Fruit fly (Drosophila melanogaster) whole organism, embryonic: ENCODE data around the gene Hph.

Experiments
- ATbp ChIP-seq: fragments of 200-800 bp; sonication (Bioruptor generic); optimal IDR thresholded peaks from 2 replicates; lab custom pipeline; 2017; ENCODE audit warnings: missing biosample characterization, mild to moderate bottlenecking, missing genetic modification characterization, missing genetic modification reagents
- Bgb ChIP-seq: fragments of 200-800 bp; sonication (Bioruptor generic); IDR thresholded peaks from 2 replicates; pipeline ENCODE4 v1.3.6; 2022; ENCODE audit warnings: missing biosample characterization, missing genetic modification characterization; ENCODE audit not compliant: partially characterized antibody
- BtbVII ChIP-seq: fragments of 200-800 bp; sonication (Bioruptor generic); optimal IDR thresholded peaks from 3 replicates; lab custom pipeline; 2017; ENCODE audit warnings: missing biosample characterization, mild to moderate bottlenecking, missing genetic modification characterization
- CG10543 ChIP-seq: fragments of 200-800 bp; sonication (Bioruptor generic); optimal IDR thresholded peaks from 3 replicates; lab custom pipeline; 2017; ENCODE audit warnings: missing biosample characterization, mild to moderate bottlenecking, missing genetic modification characterization, moderate library complexity
- CG12071 ChIP-seq: fragments of 200-800 bp; sonication (Bioruptor generic); optimal IDR thresholded peaks from 3 replicates; lab custom pipeline; 2018; ENCODE audit warnings: missing biosample characterization, mild to moderate bottlenecking, missing genetic modification characterization
- CG12299 ChIP-seq: fragments of 200-800 bp; sonication (Bioruptor generic); optimal IDR thresholded peaks from 2 replicates; lab custom pipeline; 2018; ENCODE audit warnings: missing biosample characterization, mild to moderate bottlenecking, missing genetic modification characterization
- CG13424 ChIP-seq: fragments of 200-800 bp; sonication (Bioruptor generic); optimal IDR thresholded peaks from 2 replicates; lab custom pipeline; 2019; ENCODE audit warnings: missing biosample characterization, mild to moderate bottlenecking, missing genetic modification characterization, moderate library complexity
- CG13775 ChIP-seq: fragments of 200-800 bp; sonication (Bioruptor generic); optimal IDR thresholded peaks from 3 replicates; lab custom pipeline; 2017; ENCODE audit warnings: missing biosample characterization, mild to moderate bottlenecking, missing genetic modification characterization
- CG14965 ChIP-seq: fragments of 200-800 bp; sonication (Bioruptor generic); optimal IDR thresholded peaks from 2 replicates; lab custom pipeline; 2016; ENCODE audit warnings: missing biosample characterization, missing genetic modification characterization, borderline replicate concordance
- CG17359 ChIP-seq: fragments of 200-800 bp; sonication (Bioruptor generic); optimal IDR thresholded peaks from 3 replicates; lab custom pipeline; 2018; ENCODE audit warnings: missing biosample characterization, mild to moderate bottlenecking, missing genetic modification characterization, moderate library complexity
- CG17385 ChIP-seq: fragments of 200-800 bp; sonication (Bioruptor generic); optimal IDR thresholded peaks from 3 replicates; lab custom pipeline; 2018; ENCODE audit warnings: missing biosample characterization, mild to moderate bottlenecking, missing genetic modification characterization
- CG18764 ChIP-seq: fragments of 200-800 bp; sonication (Bioruptor generic); optimal IDR thresholded peaks from 3 replicates; lab custom pipeline; 2016; ENCODE audit warnings: missing biosample characterization, missing genetic modification characterization
- CG32532 ChIP-seq: fragments of 200-800 bp; sonication (Bioruptor generic); IDR thresholded peaks from 2 replicates; pipeline ENCODE4 v1.3.6; 2022; ENCODE audit warnings: missing biosample characterization, missing genetic modification characterization
- CG34224 ChIP-seq: fragments of 200-800 bp; sonication (Bioruptor generic); IDR thresholded peaks from 3 replicates; pipeline ENCODE4 v1.3.6; 2022; ENCODE audit warnings: missing biosample characterization, missing genetic modification characterization; ENCODE audit not compliant: partially characterized antibody
- CG6683 ChIP-seq: fragments of 200-800 bp; sonication (Bioruptor generic); optimal IDR thresholded peaks from 2 replicates; lab custom pipeline; 2017; ENCODE audit warnings: missing biosample characterization, mild to moderate bottlenecking, missing genetic modification characterization, missing genetic modification reagents
- CG9437 ChIP-seq: fragments of 200-800 bp; sonication (Bioruptor generic); optimal IDR thresholded peaks from 2 replicates; lab custom pipeline; 2018; ENCODE audit warnings: missing biosample characterization, mild to moderate bottlenecking, missing genetic modification characterization
- CG9797 ChIP-seq: fragments of 200-800 bp; sonication (Bioruptor generic); optimal IDR thresholded peaks from 3 replicates; lab custom pipeline; 2018; ENCODE audit warnings: missing biosample characterization, mild to moderate bottlenecking, missing genetic modification characterization
- CG9876 ChIP-seq: fragments of 200-800 bp; sonication (Bioruptor generic); optimal IDR thresholded peaks from 2 replicates; lab custom pipeline; 2016; ENCODE audit warnings: missing biosample characterization, missing genetic modification characterization
- D19B ChIP-seq: fragments of 200-800 bp; sonication (Bioruptor generic); optimal IDR thresholded peaks from 2 replicates; lab custom pipeline; 2017; ENCODE audit warnings: missing biosample characterization, mild to moderate bottlenecking, missing genetic modification characterization
- Dfd ChIP-seq, 2 experiments: fragments of >200 bp; optimal IDR thresholded peaks; 2 replicates each; lab custom pipeline; 2017; ENCODE audit warnings: missing biosample characterization in 2 of 2, missing genetic modification characterization in 2 of 2
- Dip2 ChIP-seq: fragments of 200-800 bp; sonication (Bioruptor generic); IDR thresholded peaks from 2 replicates; pipeline ENCODE4 v1.3.6; 2022; ENCODE audit warnings: missing biosample characterization, missing genetic modification characterization
- Fer2 ChIP-seq: fragments of 200-800 bp; sonication (Bioruptor generic); optimal IDR thresholded peaks from 2 replicates; lab custom pipeline; 2018; ENCODE audit warnings: missing biosample characterization, mild to moderate bottlenecking, missing genetic modification characterization, moderate library complexity
- Hr3 ChIP-seq: fragments of 200-800 bp; sonication (Bioruptor generic); optimal IDR thresholded peaks from 3 replicates; lab custom pipeline; 2016; ENCODE audit warnings: missing biosample characterization, missing genetic modification characterization
- MESR4 ChIP-seq: fragments of 200-800 bp; sonication (Bioruptor generic); optimal IDR thresholded peaks from 2 replicates; lab custom pipeline; 2018; ENCODE audit warnings: missing biosample characterization, mild to moderate bottlenecking, missing genetic modification characterization, moderate library complexity
- Mad ChIP-seq: fragments of 200-800 bp; sonication (Bioruptor generic); optimal IDR thresholded peaks from 2 replicates; lab custom pipeline; 2016; ENCODE audit warnings: missing biosample characterization, missing genetic modification characterization
- NFAT ChIP-seq: fragments of 200-800 bp; sonication (Bioruptor generic); IDR thresholded peaks from 2 replicates; pipeline ENCODE4 v1.3.6; 2022; ENCODE audit warnings: missing biosample characterization, missing genetic modification characterization
- Nf-YA ChIP-seq: fragments of 200-800 bp; sonication (Bioruptor generic); IDR thresholded peaks from 2 replicates; pipeline ENCODE4 v1.3.6; 2022; ENCODE audit warnings: missing biosample characterization, missing genetic modification characterization
- Nf-YC ChIP-seq: fragments of 200-800 bp; optimal IDR thresholded peaks from 3 replicates; lab custom pipeline; 2019; ENCODE audit warnings: missing biosample characterization, mild to moderate bottlenecking, missing genetic modification characterization, moderate library complexity
- Sox100B ChIP-seq: fragments of 200-800 bp; sonication (Bioruptor generic); optimal IDR thresholded peaks from 3 replicates; lab custom pipeline; 2018; ENCODE audit warnings: missing biosample characterization, mild to moderate bottlenecking, missing genetic modification characterization
- Sox102F ChIP-seq: fragments of 200-800 bp; sonication (Bioruptor generic); optimal IDR thresholded peaks from 2 replicates; lab custom pipeline; 2018; ENCODE audit warnings: missing biosample characterization, mild to moderate bottlenecking, missing genetic modification characterization, moderate library complexity
- ab ChIP-seq: fragments of 200-800 bp; sonication (Bioruptor generic); optimal IDR thresholded peaks from 2 replicates; lab custom pipeline; 2016; ENCODE audit warnings: missing biosample characterization, missing genetic modification characterization
- crc ChIP-seq: fragments of 200-800 bp; sonication (Bioruptor generic); optimal IDR thresholded peaks from 2 replicates; lab custom pipeline; 2016; ENCODE audit warnings: missing biosample characterization, missing genetic modification characterization
- croc ChIP-seq: fragments of 200-800 bp; sonication (Bioruptor generic); conservative IDR thresholded peaks from 3 replicates; pipeline ENCODE4 v1.3.6; 2022; ENCODE audit warnings: missing biosample characterization, missing genetic modification characterization
- emc ChIP-seq: fragments of 200-800 bp; sonication (Bioruptor generic); optimal IDR thresholded peaks from 2 replicates; lab custom pipeline; 2016; ENCODE audit warnings: missing biosample characterization, missing genetic modification characterization
- en ChIP-seq: fragments of 200-800 bp; sonication (Bioruptor generic); optimal IDR thresholded peaks from 2 replicates; lab custom pipeline; 2016; ENCODE audit warnings: missing biosample characterization, missing genetic modification characterization
- h ChIP-seq: fragments of >200 bp; optimal IDR thresholded peaks from 2 replicates; lab custom pipeline; 2017
- hbn ChIP-seq: fragments of 200-800 bp; sonication (Bioruptor generic); IDR thresholded peaks from 2 replicates; pipeline ENCODE4 v1.3.6; 2022; ENCODE audit warnings: missing biosample characterization, missing genetic modification characterization; ENCODE audit not compliant: partially characterized antibody
- ind ChIP-seq: fragments of 200-800 bp; sonication (Bioruptor generic); optimal IDR thresholded peaks from 3 replicates; lab custom pipeline; 2016; ENCODE audit warnings: missing biosample characterization, missing genetic modification characterization
- lola ChIP-seq, 3 experiments: fragments of >200 bp in 2 of 3; fragments of 200-800 bp in 1 of 3; sonication (Bioruptor generic) in 1 of 3; optimal IDR thresholded peaks; 2 replicates each; lab custom pipeline; 2017 to 2019; ENCODE audit warnings: missing biosample characterization in 3 of 3, missing genetic modification characterization in 3 of 3, mild to moderate bottlenecking in 1 of 3, moderate library complexity in 1 of 3
- mirr ChIP-seq: fragments of 200-800 bp; sonication (Bioruptor generic); optimal IDR thresholded peaks from 3 replicates; lab custom pipeline; 2018; ENCODE audit warnings: missing biosample characterization, mild to moderate bottlenecking, missing genetic modification characterization
- slou ChIP-seq: fragments of 200-800 bp; sonication (Bioruptor generic); optimal IDR thresholded peaks from 3 replicates; lab custom pipeline; 2016; ENCODE audit warnings: missing biosample characterization, missing genetic modification characterization
- toy ChIP-seq: fragments of 200-800 bp; sonication (Bioruptor generic); IDR thresholded peaks from 2 replicates; pipeline ENCODE4 v1.3.6; 2022; ENCODE audit warnings: missing biosample characterization, missing genetic modification characterization
- trem ChIP-seq: fragments of 200-800 bp; optimal IDR thresholded peaks from 3 replicates; lab custom pipeline; 2019; ENCODE audit warnings: missing biosample characterization, mild to moderate bottlenecking, missing genetic modification characterization, moderate library complexity
- tx ChIP-seq: fragments of 200-800 bp; sonication (Bioruptor generic); optimal IDR thresholded peaks from 2 replicates; lab custom pipeline; 2016; ENCODE audit warnings: missing biosample characterization, missing genetic modification characterization
- vnd ChIP-seq: fragments of 200-800 bp; sonication (Bioruptor generic); IDR thresholded peaks from 3 replicates; pipeline ENCODE4 v1.3.6; 2022; ENCODE audit warnings: missing biosample characterization, missing genetic modification characterization; ENCODE audit not compliant: partially characterized antibody
- wor ChIP-seq: fragments of 200-800 bp; sonication (Bioruptor generic); IDR thresholded peaks from 2 replicates; pipeline ENCODE4 v1.3.6; 2022; ENCODE audit warnings: missing biosample characterization, missing genetic modification characterization
- z ChIP-seq: fragments of 200-800 bp; sonication (Bioruptor generic); IDR thresholded peaks from 3 replicates; pipeline ENCODE4 v1.3.6; 2022; ENCODE audit warnings: missing biosample characterization, missing genetic modification characterization
- zen ChIP-seq: fragments of 200-800 bp; sonication (Bioruptor generic); optimal IDR thresholded peaks from 3 replicates; lab custom pipeline; 2018; ENCODE audit warnings: missing biosample characterization, mild to moderate bottlenecking, missing genetic modification characterization, moderate library complexity

Hph gene

DNA sequence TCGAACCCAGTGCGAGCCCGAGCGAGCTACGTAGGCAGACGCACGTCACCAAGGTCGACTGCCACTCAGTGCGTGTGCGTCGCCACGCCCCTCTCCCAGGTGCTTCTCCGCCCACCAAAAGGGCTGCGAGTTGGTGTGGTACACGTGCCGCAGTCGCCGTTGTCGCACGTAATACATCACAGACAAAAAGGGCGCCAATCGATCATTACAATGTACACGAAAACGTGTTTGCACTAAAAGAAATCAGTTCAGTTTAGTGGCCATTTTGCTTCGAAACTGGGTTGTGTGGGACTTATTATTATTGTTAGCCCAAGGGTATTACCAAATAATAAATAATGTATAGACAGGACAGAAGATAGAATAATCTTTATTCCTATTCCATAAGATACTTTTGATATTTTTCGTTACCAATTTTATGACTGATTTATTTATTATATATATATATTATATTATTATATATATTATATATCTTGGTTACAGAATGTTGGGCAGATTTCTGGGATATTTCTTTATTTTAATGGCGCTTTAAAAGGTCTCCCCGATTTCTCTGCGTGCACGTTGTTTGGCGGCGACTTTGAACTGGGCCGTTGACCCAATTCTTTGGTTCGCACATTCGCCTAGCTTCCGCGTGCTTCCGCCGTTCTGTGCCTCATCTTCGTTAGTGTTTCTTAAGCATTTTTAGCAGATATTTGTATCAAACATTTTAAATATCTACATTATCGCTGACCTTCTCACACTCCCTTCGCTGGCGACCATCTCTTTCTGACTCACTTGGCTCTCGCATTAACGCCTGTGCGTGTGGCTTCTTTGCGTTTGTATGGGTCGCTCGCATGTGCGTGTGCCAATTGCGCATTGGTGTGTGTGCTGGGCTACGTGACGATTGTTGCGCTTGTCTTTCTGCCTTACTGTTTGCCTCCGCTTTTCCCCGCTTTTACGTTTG lies 6.7 kb downstream of the Hph start (continued):
- TF ChIP-seq Nf-YA (GFP tag; lab: Robert Waterston, UW), result peak; percentile 15; the same call in 1 of the 2 replicates
- TF ChIP-seq Mad, result no peak
- TF ChIP-seq toy (GFP tag; lab: Robert Waterston, UW), result no peak
- peak; percentile 37; the same call in 1 of the 3 replicates for TF ChIP-seq CG34224 (GFP tag; lab: Robert Waterston, UW)
- no peak for TF ChIP-seq Dip2 (GFP tag; lab: Robert Waterston, UW)
- no peak for TF ChIP-seq tx (GFP tag; lab: Kevin White, UChicago)
- peak; percentile 47 for TF ChIP-seq ab
- TF ChIP-seq CG17385 (GFP tag; lab: Kevin White, UChicago), result peak; percentile 87
- peak; percentile 61 for TF ChIP-seq wor (GFP tag; lab: Robert Waterston, UW)
- TF ChIP-seq CG18764 (GFP tag; lab: Kevin White, UChicago), result peak; percentile 53
- peak; percentile 89 for TF ChIP-seq BtbVII
- no peak for TF ChIP-seq CG9876
- no peak for TF ChIP-seq emc (GFP tag; lab: Kevin White, UChicago)
- TF ChIP-seq CG13424, result peak; percentile 93
- TF ChIP-seq NFAT (GFP tag; lab: Robert Waterston, UW), result 0 out of 2 replicates have a peak, but pooled peaks have one; percentile 29
- TF ChIP-seq Dfd (GFP tag; optimal IDR thresholded peaks at IDR 0.05; lab: Kevin White, UChicago), result no peak
- peak; percentile 26; the same call in 1 of the 3 replicates for TF ChIP-seq z (GFP tag; lab: Robert Waterston, UW)
- TF ChIP-seq Hr3 (GFP tag; lab: Kevin White, UChicago), result peak; percentile 89
- no peak for TF ChIP-seq Bgb
- TF ChIP-seq h, result no peak
- peak; percentile 87 for TF ChIP-seq Nf-YC (tag; lab: Kevin White, UChicago)
- TF ChIP-seq en (GFP tag; lab: Kevin White, UChicago), result no peak
- TF ChIP-seq crc (GFP tag; lab: Kevin White, UChicago), result no peak
- TF ChIP-seq CG12299 (tag; lab: Kevin White, UChicago), result peak; percentile 81
- TF ChIP-seq MESR4 (GFP tag; lab: Kevin White, UChicago), result no peak
- TF ChIP-seq CG9797 (GFP tag; lab: Kevin White, UChicago), result no peak
- peak; percentile 73 for TF ChIP-seq zen
- TF ChIP-seq CG6683 (GFP tag; lab: Kevin White, UChicago), result peak; percentile 70
- TF ChIP-seq CG17359, result peak; percentile 85
- TF ChIP-seq ind (GFP tag; lab: Kevin White, UChicago), result peak; percentile 83
- peak; percentile 89 for TF ChIP-seq CG10543 (GFP tag; lab: Kevin White, UChicago)
- TF ChIP-seq Sox102F, result peak; percentile 86
- peak; percentile 76 for TF ChIP-seq trem
- peak; percentile 55 for TF ChIP-seq CG12071 (GFP tag; lab: Kevin White, UChicago)
- TF ChIP-seq D19B, result peak; percentile 63
- TF ChIP-seq lola (GFP tag; optimal IDR thresholded peaks at IDR 0.05; lab: Kevin White, UChicago), result peak in 1 of 3 experiments; percentile 81
- TF ChIP-seq CG14965 (GFP tag; lab: Kevin White, UChicago), result no peak
- TF ChIP-seq slou (GFP tag; lab: Kevin White, UChicago), result peak; percentile 35
- no peak for TF ChIP-seq vnd (GFP tag; lab: Robert Waterston, UW)
- peak; percentile 85 for TF ChIP-seq CG9437 (GFP tag; lab: Kevin White, UChicago)
- peak; percentile 46; the same call in 2 of the 3 replicates for TF ChIP-seq croc
- TF ChIP-seq mirr, result peak; percentile 69
- TF ChIP-seq ATbp (GFP tag; lab: Kevin White, UChicago), result peak; percentile 66
- TF ChIP-seq CG32532 (GFP tag; lab: Robert Waterston, UW), result peak; percentile 72; the same call in 1 of the 2 replicates
- TF ChIP-seq hbn, result 0 out of 2 replicates have a peak, but pooled peaks have one; percentile 46
- TF ChIP-seq Sox100B, result peak; percentile 95
- peak; percentile 88 for TF ChIP-seq CG13775 (GFP tag; lab: Kevin White, UChicago)
- peak; percentile 61 for TF ChIP-seq Fer2 (tag; lab: Kevin White, UChicago)
